Worm (Caenorhabditis elegans): ENCODE measurements around the gene Y73F8A.23.
A peak's percentile ranks its signal among the peaks of the same experiment; 100 is the strongest.

Gene Y73F8A.23

DNA sequence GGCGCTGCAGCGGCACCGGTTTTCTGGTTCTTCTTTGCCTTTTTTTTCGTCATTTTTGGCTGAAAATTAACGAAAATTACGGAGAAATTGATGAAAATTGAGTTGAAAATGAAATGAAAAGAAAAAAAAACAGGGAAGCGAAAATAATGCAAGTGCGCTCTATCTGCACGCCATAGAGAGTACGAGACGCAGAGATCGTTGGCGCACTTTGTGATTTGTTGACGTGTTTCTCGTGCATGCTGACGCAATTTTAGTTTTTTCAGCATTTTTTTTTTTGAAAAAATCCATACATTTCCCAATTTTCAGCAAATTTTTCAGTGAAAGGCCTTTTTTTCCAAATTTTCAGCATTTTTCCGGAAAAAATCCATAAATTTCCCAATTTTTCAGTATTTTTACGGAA is 27.0 kb upstream of the Y73F8A.23 start, which contains the start of gene ntl-11 (continued):
- TF ChIP-seq ceh-58 (GFP tag; IDR thresholded peaks at IDR 0.05) (no peak), attf-5 (GFP tag; optimal IDR thresholded peaks at IDR 0.05) (peak; percentile 99), him-1 (tag; optimal IDR thresholded peaks at IDR 0.05) (peak; percentile 15), attf-3 (GFP tag; conservative IDR thresholded peaks at IDR 0.05) (peak; percentile 71), ceh-79 (tag; optimal IDR thresholded peaks at IDR 0.05) (no peak), tbx-9 (tag; optimal IDR thresholded peaks at IDR 0.05; ENCODE audit: borderline replicate concordance) (no peak), rcor-1 (GFP tag; IDR thresholded peaks at IDR 0.05) (peak; percentile 98), unc-130 (GFP tag; optimal IDR thresholded peaks at IDR 0.05) (peak; percentile 35), lag-1 (GFP tag; IDR thresholded peaks at IDR 0.05) (0 out of 2 replicates have a peak, but pooled peaks have one; percentile 25), ztf-6 (GFP tag; IDR thresholded peaks at IDR 0.05) (peak; percentile 58; the same call in 1 of the 2 replicates), ceh-40 (GFP tag; IDR thresholded peaks at IDR 0.05) (no peak), snpc-1.3 (tag; optimal IDR thresholded peaks at IDR 0.05; ENCODE audit: insufficient read depth) (peak; percentile 77), lin-54 (GFP tag; optimal IDR thresholded peaks at IDR 0.05) (peak; percentile 96), sptf-2 (GFP tag; optimal IDR thresholded peaks at IDR 0.05) (no peak), B0336.3 (GFP tag; IDR thresholded peaks at IDR 0.05) (peak; percentile 97), zfh-2 (GFP tag; conservative IDR thresholded peaks at IDR 0.05) (peak; percentile 62), efl-1 (GFP tag; optimal IDR thresholded peaks at IDR 0.05) (peak; percentile 67), rec-8 (tag; optimal IDR thresholded peaks at IDR 0.05) (no peak), B0261.1 (tag; optimal IDR thresholded peaks at IDR 0.05) (peak; percentile 32), Y67H2A.10 (GFP tag; conservative IDR thresholded peaks at IDR 0.05) (peak; percentile 77; the same call in 1 of the 2 replicates), F39B2.1 (GFP tag; IDR thresholded peaks at IDR 0.05) (0 out of 2 replicates have a peak, but pooled peaks have one; percentile 30), ceh-27 (GFP tag; optimal IDR thresholded peaks at IDR 0.05) (peak; percentile 83), aptf-2 (GFP tag; conservative IDR thresholded peaks at IDR 0.05) (no peak), nhr-120 (GFP tag; IDR thresholded peaks at IDR 0.05) (no peak), nhr-80 (tag; optimal IDR thresholded peaks at IDR 0.05) (peak; percentile 63), snpc-4 (GFP tag; optimal IDR thresholded peaks at IDR 0.05) (peak; percentile 90), snpc-4 (tag; optimal IDR thresholded peaks at IDR 0.05) (peak; percentile 90 to 97 (median 94)), Y53G8AR.9 (GFP tag; conservative IDR thresholded peaks at IDR 0.05) (peak; percentile 99), snpc-3.4 (tag; optimal IDR thresholded peaks at IDR 0.05) (peak; percentile 95), C06A6.2 (GFP tag; conservative IDR thresholded peaks at IDR 0.05) (peak; percentile 94), lin-40 (tag; optimal IDR thresholded peaks at IDR 0.05) (peak; percentile 98), ccch-3 (GFP tag; optimal IDR thresholded peaks at IDR 0.05) (no peak), aptf-3 (GFP tag; IDR thresholded peaks at IDR 0.05) (no peak), F33H1.4 (GFP tag; IDR thresholded peaks at IDR 0.05) (peak; percentile 77), T07F8.4 (tag; optimal IDR thresholded peaks at IDR 0.05) (no peak), D2030.7 (GFP tag; IDR thresholded peaks at IDR 0.05) (peak; percentile 92), nhr-90 (tag; optimal IDR thresholded peaks at IDR 0.05) (no peak), ztf-18 (tag; optimal IDR thresholded peaks at IDR 0.05) (peak; percentile 100), F10E7.11 (tag; optimal IDR thresholded peaks at IDR 0.05) (no peak), hlh-12 (tag; optimal IDR thresholded peaks at IDR 0.05) (no peak), mcd-1 (GFP tag; IDR thresholded peaks at IDR 0.05) (peak; percentile 100), ceh-91 (GFP tag; IDR thresholded peaks at IDR 0.05) (peak; percentile 88), Y79H2A.3 (GFP tag; conservative IDR thresholded peaks at IDR 0.05) (0 out of 2 replicates have a peak, but pooled peaks have one; percentile 43), dpff-1 (tag; optimal IDR thresholded peaks at IDR 0.05) (peak; percentile 17), madf-8 (GFP tag; conservative IDR thresholded peaks at IDR 0.05) (peak; percentile 52), pha-4 (tag; optimal IDR thresholded peaks at IDR 0.05) (peak; percentile 88), F52B5.7 (tag; optimal IDR thresholded peaks at IDR 0.05) (no peak), egrh-3 (GFP tag; IDR thresholded peaks at IDR 0.05) (0 out of 2 replicates have a peak, but pooled peaks have one; percentile 20), ztf-26 (tag; optimal IDR thresholded peaks at IDR 0.05) (peak; percentile 94)

Measured in whole organism, young adult.